Fruit fly (Drosophila melanogaster) Kc167 (cell line): Measurements from ENCODE around the gene CG33332.

Experiments used
- Sin3A ChIP-seq: fragments of >200 bp; optimal IDR thresholded peaks from 2 replicates; lab custom pipeline; 2018; ENCODE audit warnings: missing external identifiers
- h ChIP-seq: fragments of >200 bp; optimal IDR thresholded peaks from 3 replicates; lab custom pipeline; 2018; ENCODE audit warnings: missing external identifiers
- insv ChIP-seq: fragments of >200 bp; optimal IDR thresholded peaks from 3 replicates; lab custom pipeline; 2018; ENCODE audit warnings: missing external identifiers
- psq ChIP-seq: fragments of >200 bp; optimal IDR thresholded peaks from 2 replicates; lab custom pipeline; 2017; ENCODE audit warnings: missing external identifiers

DNA sequence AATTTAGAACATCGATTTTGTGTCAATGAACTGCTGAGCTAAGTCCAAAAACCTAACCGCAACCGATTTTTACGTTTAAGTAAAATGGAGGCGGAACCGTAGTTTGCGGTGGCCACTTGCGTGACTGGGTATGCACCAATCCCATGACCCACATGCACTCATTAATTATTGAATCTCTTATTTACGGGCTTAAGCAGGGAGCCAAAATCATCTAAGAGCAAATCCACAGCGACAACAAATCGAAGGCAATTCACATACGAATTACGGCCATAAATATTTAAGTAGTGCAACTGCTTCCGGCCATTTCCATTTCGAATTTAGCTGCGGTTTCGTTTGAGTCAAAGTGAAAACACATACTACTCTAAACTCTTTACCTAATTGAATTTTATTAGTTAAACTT, 21.4 kb upstream of the CG33332 start:
- TF ChIP-seq Sin3A (lab: Kevin White, UChicago) (no peak), psq (no peak), h (lab: Kevin White, UChicago) (no peak), insv (no peak)
